Fruit fly (Drosophila melanogaster) whole organism: ENCODE measurements around the gene CG1703.

Experiments used
- CG8478 ChIP-seq: fragments of >200 bp; optimal IDR thresholded peaks from 2 replicates; lab custom pipeline; 2018; ENCODE audit warnings: inconsistent platforms
- EcR ChIP-seq, 2 experiments: fragments of >200 bp; optimal IDR thresholded peaks; 2 replicates each; lab custom pipeline; 2017; ENCODE audit warnings: missing biosample characterization in 2 of 2, missing genetic modification characterization in 2 of 2, missing genetic modification reagents in 2 of 2
- pan ChIP-seq: fragments of >200 bp; optimal IDR thresholded peaks from 2 replicates; lab custom pipeline; 2017
- psq ChIP-seq: fragments of >200 bp; optimal IDR thresholded peaks from 2 replicates; lab custom pipeline; 2017
- usp ChIP-seq: fragments of >200 bp; optimal IDR thresholded peaks from 2 replicates; lab custom pipeline; 2017; ENCODE audit warnings: missing biosample characterization, missing genetic modification characterization, mixed read lengths

- TF ChIP-seq CG8478 (lab: Kevin White, UChicago) (no peak), pan (lab: Kevin White, UChicago) (no peak), EcR (GFP tag; optimal IDR thresholded peaks at IDR 0.05; lab: Kevin White, UChicago) (no peak), psq (lab: Kevin White, UChicago) (no peak), usp (no peak)
Measured at dm6 chrX:11621315-11621865, 9.7 kb downstream of the CG1703 start.
